Worm (Caenorhabditis elegans): Measurements from ENCODE around the gene bgal-2.

bgal-2 gene

DNA sequence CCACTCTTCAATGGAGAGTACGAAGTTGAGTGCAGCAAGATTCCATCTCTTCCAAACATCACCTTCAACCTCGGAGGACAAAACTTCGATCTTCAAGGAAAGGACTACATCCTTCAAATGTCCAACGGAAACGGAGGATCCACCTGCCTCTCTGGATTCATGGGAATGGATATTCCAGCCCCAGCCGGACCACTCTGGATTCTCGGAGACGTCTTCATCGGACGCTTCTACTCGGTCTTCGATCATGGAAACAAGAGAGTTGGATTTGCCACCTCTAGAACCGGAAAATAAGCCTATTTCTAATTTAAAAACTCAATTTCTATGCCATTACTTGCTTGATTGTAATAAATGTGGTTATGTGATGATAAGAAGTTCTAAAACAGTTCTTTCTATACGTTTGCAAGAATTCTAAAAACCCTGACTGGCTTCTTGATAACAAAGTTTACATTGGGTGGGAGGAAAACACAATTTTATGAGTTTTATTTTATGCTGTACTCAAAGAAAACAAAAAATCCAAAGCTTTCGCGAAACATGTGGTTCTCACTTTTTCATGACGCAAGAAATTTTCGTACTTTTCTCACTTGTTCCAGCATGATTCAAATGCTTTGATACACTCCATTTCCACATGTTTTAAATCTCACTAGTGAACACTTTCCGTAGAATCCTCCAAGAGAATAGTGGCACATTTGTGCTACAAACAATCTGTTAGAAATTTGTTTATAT lies 8.2 kb downstream of the bgal-2 start (continued):
- TF ChIP-seq dve-1 (tag; optimal IDR thresholded peaks at IDR 0.05; ENCODE audit: insufficient read depth) (peak; percentile 80), T26A8.4 (GFP tag; IDR thresholded peaks at IDR 0.05) (peak; percentile 45; the same call in 1 of the 2 replicates), snpc-1.2 (GFP tag; IDR thresholded peaks at IDR 0.05) (no peak), hlh-11 (tag; optimal IDR thresholded peaks at IDR 0.05) (peak; percentile 65), nhr-10 (tag; optimal IDR thresholded peaks at IDR 0.05) (peak; percentile 83)

DNA sequence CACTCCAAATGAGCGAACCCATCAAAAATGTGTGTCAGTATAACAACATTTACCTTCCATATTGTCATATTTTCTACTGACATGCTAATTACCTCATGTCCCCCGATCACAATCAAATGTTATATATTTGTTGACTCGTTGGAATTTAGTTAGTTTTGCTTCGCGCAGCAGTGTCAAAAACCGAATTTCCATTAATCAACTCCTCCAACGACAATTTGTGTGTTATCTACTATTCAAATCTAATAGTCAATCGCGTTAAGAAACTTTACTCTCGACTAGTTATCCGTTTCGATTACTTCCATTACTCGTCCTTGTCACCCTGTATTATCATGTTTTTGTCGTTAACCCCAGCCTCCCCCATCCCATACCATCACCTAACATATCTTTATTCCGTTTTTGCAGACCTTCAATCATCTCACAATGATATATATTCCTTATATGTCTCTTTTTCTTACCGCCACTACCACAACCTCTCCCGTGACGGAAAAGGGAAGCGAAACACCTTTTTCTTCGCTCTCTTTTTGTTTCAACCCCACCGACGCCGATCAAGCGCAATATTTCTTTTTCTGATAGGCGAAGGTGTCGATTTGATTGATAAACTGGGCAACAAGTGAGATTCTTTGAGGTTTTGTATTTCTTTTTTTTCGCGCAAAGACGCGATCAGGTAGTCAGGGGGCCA lies 11.8 kb downstream of the bgal-2 start:
- TF ChIP-seq nhr-102 (tag; optimal IDR thresholded peaks at IDR 0.05) (no peak), attf-4 (tag; optimal IDR thresholded peaks at IDR 0.05) (no peak), nhr-48 (tag; optimal IDR thresholded peaks at IDR 0.05) (no peak), mes-2 (tag; optimal IDR thresholded peaks at IDR 0.05; ENCODE audit: poor library complexity, severe bottlenecking) (peak; percentile 26), hlh-30 (tag; optimal IDR thresholded peaks at IDR 0.05; ENCODE audit: insufficient read depth) (peak; percentile 20), tra-1 (GFP tag; IDR thresholded peaks at IDR 0.05) (peak; percentile 56; the same call in 1 of the 2 replicates), php-3 (GFP tag; IDR thresholded peaks at IDR 0.05) (no peak), lin-1 (GFP tag; IDR thresholded peaks at IDR 0.05) (no peak), nhr-28 (tag; optimal IDR thresholded peaks at IDR 0.05) (peak; percentile 20), lim-7 (GFP tag; IDR thresholded peaks at IDR 0.05) (no peak), mdt-29 (GFP tag; IDR thresholded peaks at IDR 0.05) (no peak), dve-1 (tag; optimal IDR thresholded peaks at IDR 0.05; ENCODE audit: insufficient read depth) (no peak), snpc-1.2 (GFP tag; IDR thresholded peaks at IDR 0.05) (no peak), hlh-11 (tag; optimal IDR thresholded peaks at IDR 0.05) (peak; percentile 25)

DNA sequence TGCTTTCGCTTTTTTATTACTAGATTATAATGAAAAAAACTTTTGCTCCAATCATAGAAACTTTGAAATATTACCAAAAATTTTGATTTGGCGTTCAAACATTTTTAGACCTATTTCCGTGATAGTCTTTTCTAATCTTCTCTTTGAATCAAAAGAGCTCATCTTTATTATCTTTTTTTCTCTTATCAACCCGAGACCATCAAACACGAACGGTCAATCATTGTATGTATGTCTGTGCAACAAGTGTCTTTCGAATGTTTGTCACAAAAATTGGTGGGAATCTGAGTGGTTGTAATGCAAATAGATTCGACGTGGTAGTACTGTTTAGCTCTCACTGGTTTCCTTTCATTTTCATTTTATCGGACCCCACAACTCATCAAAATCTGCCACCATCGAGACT lies 15.6 kb downstream of the bgal-2 start, which contains the start of gene M03A8.3:
Gene M03A8.3 (plus strand): TSS at position 278 of the 400 bp plus-strand sequence.
- TF ChIP-seq hlh-11 (tag; optimal IDR thresholded peaks at IDR 0.05) (peak; percentile 19), hmg-1.1 (GFP tag; IDR thresholded peaks at IDR 0.05) (no peak), aha-1 (tag) (peak; percentile 71)

DNA sequence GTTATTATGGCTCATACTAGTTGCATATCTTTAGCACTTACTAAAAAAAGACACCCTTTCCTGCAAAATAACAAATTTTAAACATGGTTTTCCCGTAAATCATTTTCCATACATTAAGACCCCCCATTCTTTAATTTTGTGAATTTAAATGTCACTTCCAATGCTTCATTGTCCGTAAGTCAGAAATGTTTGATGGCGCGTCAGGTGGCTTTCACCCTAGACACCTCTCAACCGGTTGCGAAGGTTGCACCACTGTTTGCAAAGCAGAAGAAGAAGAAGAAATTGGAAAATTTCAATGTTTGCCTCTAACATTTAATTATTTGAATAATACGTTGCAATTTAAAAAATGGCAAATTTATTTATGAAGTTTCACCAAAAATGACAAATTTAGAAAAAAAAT lies 17.3 kb downstream of the bgal-2 start:
- TF ChIP-seq aly-2 (tag; optimal IDR thresholded peaks at IDR 0.05) (no peak), mep-1 (tag; optimal IDR thresholded peaks at IDR 0.05) (no peak), cey-2 (tag; optimal IDR thresholded peaks at IDR 0.05; ENCODE audit: borderline replicate concordance, insufficient read depth) (no peak), ctbp-1 (GFP tag; IDR thresholded peaks at IDR 0.05) (no peak), nhr-237 (tag; optimal IDR thresholded peaks at IDR 0.05) (no peak), spr-1 (tag; optimal IDR thresholded peaks at IDR 0.05) (no peak), nhr-11 (tag; optimal IDR thresholded peaks at IDR 0.05) (no peak), nhr-102 (tag; optimal IDR thresholded peaks at IDR 0.05) (no peak), saeg-2 (GFP tag; IDR thresholded peaks at IDR 0.05) (no peak), mxl-3 (GFP tag; optimal IDR thresholded peaks at IDR 0.05) (no peak), T26A8.4 (GFP tag; IDR thresholded peaks at IDR 0.05) (no peak), lsy-2 (tag; optimal IDR thresholded peaks at IDR 0.05) (no peak), hif-1 (tag; optimal IDR thresholded peaks at IDR 0.05) (no peak), rbr-2 (tag; optimal IDR thresholded peaks at IDR 0.05) (no peak)

DNA sequence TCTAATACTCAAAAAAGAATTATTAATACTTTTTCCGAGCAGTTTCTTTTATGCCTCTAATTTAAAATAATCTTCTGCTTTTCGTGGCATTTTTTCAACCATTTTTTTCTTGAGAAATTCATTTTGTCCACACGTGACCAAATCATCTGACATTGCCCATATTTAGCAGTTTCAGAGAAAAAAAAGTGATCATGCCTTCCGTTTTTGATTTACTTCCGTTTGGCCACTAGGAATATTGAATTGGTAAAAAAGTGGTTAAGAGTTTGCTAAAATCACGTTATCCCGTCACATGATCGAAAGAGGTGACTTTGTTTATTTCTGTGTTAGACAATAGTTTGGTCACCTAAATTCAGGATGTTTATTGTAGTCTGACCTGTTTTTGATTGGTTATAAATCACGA lies 20.2 kb downstream of the bgal-2 start:
- TF ChIP-seq hlh-30 (tag; optimal IDR thresholded peaks at IDR 0.05; ENCODE audit: insufficient read depth): peak; percentile 69
- peak; percentile 87 for TF ChIP-seq aha-1 (tag)
- TF ChIP-seq vab-7 (GFP tag; IDR thresholded peaks at IDR 0.05): no peak
- TF ChIP-seq nhr-237 (tag; optimal IDR thresholded peaks at IDR 0.05): no peak
- TF ChIP-seq hif-1 (tag; optimal IDR thresholded peaks at IDR 0.05): peak in 1 of 2 experiments; percentile 35

Data from whole organism, L4 larva.